Worm (Caenorhabditis elegans): Measurements from ENCODE around the gene pot-2.

DNA sequence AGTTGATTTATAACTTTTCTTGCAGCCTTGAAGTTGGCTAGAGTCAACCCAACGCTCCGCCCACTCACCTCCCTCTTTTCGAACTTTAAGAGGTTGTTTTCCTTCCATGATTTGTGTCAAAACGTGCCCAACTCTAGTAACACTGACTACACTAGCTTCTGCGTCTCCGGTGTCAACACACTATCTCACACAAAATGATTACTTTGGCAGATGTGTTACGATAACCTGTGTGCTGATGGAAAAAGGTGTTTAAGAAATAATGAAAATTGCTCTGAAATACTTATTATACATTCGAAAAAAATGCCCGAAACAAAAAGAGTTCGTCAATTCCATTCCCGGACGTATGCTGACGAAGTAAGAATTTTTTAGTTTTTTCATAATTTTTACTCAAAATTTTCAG lies 21.0 kb upstream of the pot-2 start, which contains the start of gene K10H10.6:
- TF ChIP-seq nhr-90 (tag; optimal IDR thresholded peaks at IDR 0.05), result no peak
- TF ChIP-seq F37B4.10 (GFP tag; IDR thresholded peaks at IDR 0.05), result no peak
- no peak for TF ChIP-seq ztf-3 (GFP tag; optimal IDR thresholded peaks at IDR 0.05)
- TF ChIP-seq lsy-27 (tag; optimal IDR thresholded peaks at IDR 0.05; ENCODE audit: borderline replicate concordance, insufficient read depth), result no peak
- TF ChIP-seq efl-1 (GFP tag; optimal IDR thresholded peaks at IDR 0.05), result no peak
- TF ChIP-seq tbp1 (GFP tag; optimal IDR thresholded peaks at IDR 0.05), result no peak
- no peak for TF ChIP-seq ama-1 (optimal IDR thresholded peaks at IDR 0.05)
- TF ChIP-seq ama-1 (GFP tag; optimal IDR thresholded peaks at IDR 0.05), result no peak
- TF ChIP-seq unc-62 (GFP tag; optimal IDR thresholded peaks at IDR 0.05), result no peak
- no peak for TF ChIP-seq ztf-25 (GFP tag; IDR thresholded peaks at IDR 0.05)
- TF ChIP-seq ztf-18 (tag; optimal IDR thresholded peaks at IDR 0.05), result no peak
- no peak for TF ChIP-seq K12H6.12 (tag; optimal IDR thresholded peaks at IDR 0.05)

Data from whole organism, young adult.